Fruit fly (Drosophila melanogaster) S2 (cell line): ENCODE results near the gene CG32284.

Experiments used
- CG8478 ChIP-seq: fragments of >200 bp; optimal IDR thresholded peaks from 2 replicates; lab custom pipeline; 2018
- CTCF ChIP-seq, 2 experiments: fragments of >200 bp; optimal IDR thresholded peaks; 2 replicates each; lab custom pipeline; 2018

DNA sequence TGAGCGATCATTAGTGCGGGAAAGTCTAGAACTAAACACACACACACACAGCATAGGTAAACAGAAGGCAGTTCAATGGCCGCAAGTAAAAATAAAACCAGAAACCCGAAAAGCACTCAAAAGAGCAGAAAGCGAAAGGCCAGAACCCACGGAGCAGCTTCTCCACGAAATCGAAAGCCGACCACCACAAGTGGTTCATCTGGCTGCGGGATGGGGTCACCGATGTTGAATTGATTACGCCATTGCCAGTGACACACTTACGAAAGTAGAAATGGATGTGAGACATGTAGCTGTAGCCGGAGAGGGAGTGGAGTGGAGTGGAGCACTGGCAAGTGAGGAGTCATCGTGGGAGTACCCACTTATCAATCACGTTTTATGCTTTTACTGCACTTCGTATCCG, 45.1 kb upstream of the CG32284 start:
- no peak for TF ChIP-seq CTCF (optimal IDR thresholded peaks at IDR 0.05; lab: Kevin White, UChicago)
- no peak for TF ChIP-seq CG8478 (lab: Kevin White, UChicago)
